Worm (Caenorhabditis elegans): ENCODE results near the gene lin-25.

- TF ChIP-seq sea-2 (GFP tag; IDR thresholded peaks at IDR 0.05) (no peak), let-526 (GFP tag; IDR thresholded peaks at IDR 0.05) (no peak), pha-4 (tag; optimal IDR thresholded peaks at IDR 0.05) (no peak), Y53F4B.3 (GFP tag; IDR thresholded peaks at IDR 0.05) (no peak), hmg-1.2 (GFP tag; IDR thresholded peaks at IDR 0.05) (no peak), hrde-1 (tag; optimal IDR thresholded peaks at IDR 0.05; ENCODE audit: borderline replicate concordance) (no peak), ZK185.1 (tag; optimal IDR thresholded peaks at IDR 0.05; ENCODE audit: poor library complexity, severe bottlenecking) (no peak), F23B12.7 (tag; optimal IDR thresholded peaks at IDR 0.05; ENCODE audit: insufficient read depth) (no peak), bed-2 (GFP tag; IDR thresholded peaks at IDR 0.05) (no peak), ztf-18 (tag; optimal IDR thresholded peaks at IDR 0.05) (no peak), tbp1 (GFP tag; optimal IDR thresholded peaks at IDR 0.05) (no peak), F22D6.2 (tag; optimal IDR thresholded peaks at IDR 0.05) (no peak)
These were observed 47.1 kb downstream of the lin-25 start for ce11 chrV:12696790-12697189.
